Worm (Caenorhabditis elegans): ENCODE data around the gene T28C6.5.
"Not testable (repeated sequence)": the region's sequence is repeated elsewhere in the genome, so short reads cannot be mapped to it uniquely, and the experiment has no call there.

T28C6.5 gene

ce11 chrIV:8786654-8787053, 34.6 kb upstream of the T28C6.5 start, which contains the start of gene C33D9.8:
Gene C33D9.8, minus strand, starts transcription at chrIV:8786752.
- TF ChIP-seq aha-1 (tag; optimal IDR thresholded peaks at IDR 0.05) (no peak), mef-2 (tag; optimal IDR thresholded peaks at IDR 0.05) (no peak), ama-1 (optimal IDR thresholded peaks at IDR 0.05) (no peak), ztf-4 (tag; optimal IDR thresholded peaks at IDR 0.05) (no peak), hpl-2 (GFP tag; optimal IDR thresholded peaks at IDR 0.05) (no peak), swsn-7 (tag; optimal IDR thresholded peaks at IDR 0.05) (no peak), rnt-1 (tag; optimal IDR thresholded peaks at IDR 0.05) (peak; percentile 41), lin-39 (tag; optimal IDR thresholded peaks at IDR 0.05) (no peak), nhr-90 (tag; optimal IDR thresholded peaks at IDR 0.05; ENCODE audit: poor library complexity) (no peak), lsy-2 (tag; optimal IDR thresholded peaks at IDR 0.05) (peak in 1 of 2 experiments; percentile 31), efl-1 (optimal IDR thresholded peaks at IDR 0.05) (peak in 1 of 2 experiments; percentile 35), efl-1 (GFP tag; optimal IDR thresholded peaks at IDR 0.05 in 1 of 2) (no peak)

ce11 chrIV:8788048-8788447, 33.2 kb upstream of the T28C6.5 start, which contains the start of gene C33D9.10:
Gene C33D9.10, minus strand, starts transcription at chrIV:8788148.
- TF ChIP-seq efl-1 (optimal IDR thresholded peaks at IDR 0.05) = not testable (repeated sequence)
- TF ChIP-seq efl-1 (GFP tag; optimal IDR thresholded peaks at IDR 0.05 in 1 of 2) = peak in 1 of 2 experiments; percentile 41

ce11 chrIV:8790144-8790543, 31.1 kb upstream of the T28C6.5 start, which contains the start of gene sru-35:
Gene sru-35, minus strand, starts transcription at chrIV:8790244.
- TF ChIP-seq mep-1 (tag; optimal IDR thresholded peaks at IDR 0.05) (no peak), pag-3 (tag; optimal IDR thresholded peaks at IDR 0.05; ENCODE audit: borderline replicate concordance, insufficient read depth) (no peak), skn-1 (tag; optimal IDR thresholded peaks at IDR 0.05) (no peak), nhr-28 (tag; optimal IDR thresholded peaks at IDR 0.05) (no peak), mab-9 (GFP tag; IDR thresholded peaks at IDR 0.05) (no peak), aly-2 (tag; optimal IDR thresholded peaks at IDR 0.05) (no peak), rnt-1 (tag; optimal IDR thresholded peaks at IDR 0.05) (no peak), pax-3 (tag; optimal IDR thresholded peaks at IDR 0.05) (no peak), blmp-1 (tag; optimal IDR thresholded peaks at IDR 0.05) (no peak), egl-27 (tag; optimal IDR thresholded peaks at IDR 0.05) (no peak), unc-130 (tag; optimal IDR thresholded peaks at IDR 0.05) (no peak), fkh-8 (tag; optimal IDR thresholded peaks at IDR 0.05) (no peak), egl-13 (tag; optimal IDR thresholded peaks at IDR 0.05) (no peak), lin-39 (tag; optimal IDR thresholded peaks at IDR 0.05) (no peak), nhr-20 (tag; optimal IDR thresholded peaks at IDR 0.05) (no peak), ces-1 (GFP tag; optimal IDR thresholded peaks at IDR 0.05) (no peak), nhr-11 (tag; optimal IDR thresholded peaks at IDR 0.05) (no peak), nhr-47 (tag; optimal IDR thresholded peaks at IDR 0.05) (no peak), nhr-90 (tag; optimal IDR thresholded peaks at IDR 0.05; ENCODE audit: poor library complexity) (no peak)

- TF ChIP-seq isw-1 (GFP tag; IDR thresholded peaks at IDR 0.05) (no peak), sptf-1 (tag; optimal IDR thresholded peaks at IDR 0.05) (no peak), ces-1 (GFP tag; optimal IDR thresholded peaks at IDR 0.05) (no peak), aha-1 (tag; optimal IDR thresholded peaks at IDR 0.05) (no peak), nhr-19 (GFP tag; conservative IDR thresholded peaks at IDR 0.05) (no peak), ama-1 (optimal IDR thresholded peaks at IDR 0.05) (no peak), mab-9 (GFP tag; IDR thresholded peaks at IDR 0.05) (no peak), nhr-71 (tag; optimal IDR thresholded peaks at IDR 0.05) (no peak), lin-15B (tag; optimal IDR thresholded peaks at IDR 0.05) (no peak), C34B4.2 (tag; optimal IDR thresholded peaks at IDR 0.05) (no peak), F16B12.6 (tag; optimal IDR thresholded peaks at IDR 0.05) (no peak), jun-1 (tag; optimal IDR thresholded peaks at IDR 0.05) (no peak), egl-13 (tag; optimal IDR thresholded peaks at IDR 0.05) (no peak), mdl-1 (tag; optimal IDR thresholded peaks at IDR 0.05) (no peak)
Observed at ce11 chrIV:8792808-8793207, 28.4 kb upstream of the T28C6.5 start, which contains the start of gene C33D9.3. Gene C33D9.3, minus strand, starts transcription at chrIV:8792908.
